Fruit fly (Drosophila melanogaster) whole organism, embryonic: Measurements from ENCODE around the gene CG32202.

ENCODE experiments used
- Asciz ChIP-seq: fragments of 200-800 bp; sonication (Bioruptor generic); optimal IDR thresholded peaks from 2 replicates; lab custom pipeline; 2017; ENCODE audit warnings: missing biosample characterization, mild to moderate bottlenecking, missing genetic modification characterization, missing genetic modification reagents
- CG10147 ChIP-seq: fragments of 200-800 bp; sonication (Bioruptor generic); optimal IDR thresholded peaks from 2 replicates; lab custom pipeline; 2019; ENCODE audit warnings: missing biosample characterization, mild to moderate bottlenecking, missing genetic modification characterization, moderate library complexity
- CG10654 ChIP-seq: fragments of 200-800 bp; sonication (Bioruptor generic); optimal IDR thresholded peaks from 2 replicates; lab custom pipeline; 2016; ENCODE audit warnings: missing biosample characterization, missing genetic modification characterization
- CG10959 ChIP-seq: fragments of 200-800 bp; sonication (Bioruptor generic); IDR thresholded peaks from 2 replicates; pipeline ENCODE4 v1.3.6; 2022; ENCODE audit warnings: missing biosample characterization, missing genetic modification characterization
- CG11247 ChIP-seq: fragments of 200-800 bp; sonication (Bioruptor generic); IDR thresholded peaks from 2 replicates; pipeline ENCODE4 v1.3.6; 2022; ENCODE audit warnings: missing biosample characterization, missing genetic modification characterization
- CG12071 ChIP-seq: fragments of 200-800 bp; sonication (Bioruptor generic); optimal IDR thresholded peaks from 3 replicates; lab custom pipeline; 2018; ENCODE audit warnings: missing biosample characterization, mild to moderate bottlenecking, missing genetic modification characterization
- CG1603 ChIP-seq: fragments of 200-800 bp; sonication (Bioruptor generic); optimal IDR thresholded peaks from 2 replicates; lab custom pipeline; 2019; ENCODE audit warnings: missing biosample characterization, mild to moderate bottlenecking, missing genetic modification characterization, moderate library complexity
- CG16779 ChIP-seq: fragments of 200-800 bp; sonication (Bioruptor generic); IDR thresholded peaks from 2 replicates; pipeline ENCODE4 v1.3.6; 2022; ENCODE audit warnings: missing biosample characterization, missing genetic modification characterization
- CG17361 ChIP-seq: fragments of 200-800 bp; sonication (Bioruptor generic); IDR thresholded peaks from 3 replicates; pipeline ENCODE4 v1.3.6; 2022; ENCODE audit warnings: missing biosample characterization, missing genetic modification characterization
- CG2116 ChIP-seq: fragments of 200-800 bp; sonication (Bioruptor generic); optimal IDR thresholded peaks from 3 replicates; lab custom pipeline; 2018; ENCODE audit warnings: missing biosample characterization, mild to moderate bottlenecking, missing genetic modification characterization
- CG2129 ChIP-seq: fragments of 200-800 bp; sonication (Bioruptor generic); IDR thresholded peaks from 2 replicates; pipeline ENCODE4 v1.3.6; 2022; ENCODE audit warnings: missing biosample characterization, missing genetic modification characterization; ENCODE audit not compliant: partially characterized antibody
- CG30403 ChIP-seq: fragments of 200-800 bp; sonication (Bioruptor generic); optimal IDR thresholded peaks from 3 replicates; lab custom pipeline; 2016; ENCODE audit warnings: missing biosample characterization, missing genetic modification characterization
- CG30431 ChIP-seq: fragments of 200-800 bp; sonication (Bioruptor generic); optimal IDR thresholded peaks from 2 replicates; lab custom pipeline; 2017; ENCODE audit warnings: missing biosample characterization, missing genetic modification characterization
- CG3163 ChIP-seq: fragments of 200-800 bp; sonication (Bioruptor generic); optimal IDR thresholded peaks from 3 replicates; lab custom pipeline; 2016; ENCODE audit warnings: missing biosample characterization, missing genetic modification characterization
- CG34376 ChIP-seq: fragments of 200-800 bp; sonication (Bioruptor generic); optimal IDR thresholded peaks from 2 replicates; lab custom pipeline; 2018; ENCODE audit warnings: missing biosample characterization, mild to moderate bottlenecking, missing genetic modification characterization
- CG43689 ChIP-seq: fragments of 200-800 bp; sonication (Bioruptor generic); IDR thresholded peaks from 2 replicates; pipeline ENCODE4 v1.3.6; 2022; ENCODE audit warnings: missing biosample characterization, missing genetic modification characterization
- CG4854 ChIP-seq: fragments of 200-800 bp; sonication (Bioruptor generic); optimal IDR thresholded peaks from 2 replicates; lab custom pipeline; 2016; ENCODE audit warnings: missing biosample characterization, missing genetic modification characterization, inconsistent platforms
- CG7556 ChIP-seq: fragments of 200-800 bp; sonication (Bioruptor generic); optimal IDR thresholded peaks from 2 replicates; lab custom pipeline; 2017; ENCODE audit warnings: missing biosample characterization, mild to moderate bottlenecking, missing genetic modification characterization
- CG7786 ChIP-seq: fragments of 200-800 bp; sonication (Bioruptor generic); optimal IDR thresholded peaks from 2 replicates; lab custom pipeline; 2016; ENCODE audit warnings: missing biosample characterization, missing genetic modification characterization
- CG9215 ChIP-seq: fragments of 200-800 bp; sonication (Bioruptor generic); IDR thresholded peaks from 2 replicates; pipeline ENCODE4 v1.3.6; 2022; ENCODE audit warnings: missing biosample characterization, missing genetic modification characterization
- Dll ChIP-seq: fragments of 200-800 bp; sonication (Bioruptor generic); IDR thresholded peaks from 4 replicates; pipeline ENCODE4 v1.3.6; 2022; ENCODE audit warnings: missing biosample characterization, missing genetic modification characterization; ENCODE audit not compliant: partially characterized antibody
- Dp ChIP-seq: fragments of 200-800 bp; sonication (Bioruptor generic); optimal IDR thresholded peaks from 2 replicates; lab custom pipeline; 2018; ENCODE audit warnings: missing biosample characterization, mild to moderate bottlenecking, missing genetic modification characterization, moderate library complexity
- Hmx ChIP-seq: fragments of 200-800 bp; sonication (Bioruptor generic); optimal IDR thresholded peaks from 2 replicates; lab custom pipeline; 2016; ENCODE audit warnings: missing biosample characterization, missing genetic modification characterization
- Hsf ChIP-seq: fragments of 200-800 bp; sonication (Bioruptor generic); optimal IDR thresholded peaks from 3 replicates; lab custom pipeline; 2016; ENCODE audit warnings: missing biosample characterization, missing genetic modification characterization
- MESR4 ChIP-seq: fragments of 200-800 bp; sonication (Bioruptor generic); optimal IDR thresholded peaks from 2 replicates; lab custom pipeline; 2018; ENCODE audit warnings: missing biosample characterization, mild to moderate bottlenecking, missing genetic modification characterization, moderate library complexity
- NC2α ChIP-seq: fragments of 200-800 bp; sonication (Bioruptor generic); optimal IDR thresholded peaks from 2 replicates; lab custom pipeline; 2016; ENCODE audit warnings: missing biosample characterization, missing genetic modification characterization
- Neu2 ChIP-seq: fragments of 200-800 bp; sonication (Bioruptor generic); optimal IDR thresholded peaks from 3 replicates; lab custom pipeline; 2016; ENCODE audit warnings: missing biosample characterization, missing genetic modification characterization, borderline replicate concordance
- NfI ChIP-seq: fragments of 200-800 bp; sonication (Bioruptor generic); optimal IDR thresholded peaks from 3 replicates; lab custom pipeline; 2018; ENCODE audit warnings: missing biosample characterization, mild to moderate bottlenecking, missing genetic modification characterization, moderate library complexity
- Taf1 ChIP-seq: fragments of 200-800 bp; sonication (Bioruptor generic); IDR thresholded peaks from 2 replicates; pipeline ENCODE4 v1.3.6; 2022; ENCODE audit warnings: missing biosample characterization, missing genetic modification characterization
- ab ChIP-seq: fragments of 200-800 bp; sonication (Bioruptor generic); optimal IDR thresholded peaks from 2 replicates; lab custom pipeline; 2016; ENCODE audit warnings: missing biosample characterization, missing genetic modification characterization
- amos ChIP-seq: fragments of 200-800 bp; sonication (Bioruptor generic); IDR thresholded peaks from 2 replicates; pipeline ENCODE4 v1.3.6; 2022; ENCODE audit warnings: missing biosample characterization, missing genetic modification characterization; ENCODE audit not compliant: partially characterized antibody
- bab2 ChIP-seq: fragments of 200-800 bp; sonication (Bioruptor generic); optimal IDR thresholded peaks from 2 replicates; lab custom pipeline; 2016; ENCODE audit warnings: missing biosample characterization, missing genetic modification characterization
- bcd ChIP-seq: fragments of 200-800 bp; sonication (Bioruptor generic); optimal IDR thresholded peaks from 2 replicates; lab custom pipeline; 2017; ENCODE audit warnings: missing biosample characterization, mild to moderate bottlenecking, missing genetic modification characterization
- btn ChIP-seq: fragments of 200-800 bp; sonication (Bioruptor generic); optimal IDR thresholded peaks from 2 replicates; lab custom pipeline; 2016; ENCODE audit warnings: missing biosample characterization, missing genetic modification characterization
- da ChIP-seq: fragments of 200-800 bp; sonication (Bioruptor generic); optimal IDR thresholded peaks from 2 replicates; lab custom pipeline; 2016; ENCODE audit warnings: missing biosample characterization, missing genetic modification characterization
- exex ChIP-seq: fragments of 200-800 bp; sonication (Bioruptor generic); optimal IDR thresholded peaks from 4 replicates; lab custom pipeline; 2018; ENCODE audit warnings: missing biosample characterization, mild to moderate bottlenecking, missing genetic modification characterization, moderate library complexity
- kay ChIP-seq: fragments of 200-800 bp; sonication (Bioruptor generic); optimal IDR thresholded peaks from 2 replicates; lab custom pipeline; 2016; ENCODE audit warnings: missing biosample characterization, missing genetic modification characterization
- maf-S ChIP-seq: fragments of 200-800 bp; sonication (Bioruptor generic); optimal IDR thresholded peaks from 2 replicates; lab custom pipeline; 2016; ENCODE audit warnings: missing biosample characterization, missing genetic modification characterization
- pb ChIP-seq: fragments of 200-800 bp; sonication (Bioruptor generic); optimal IDR thresholded peaks from 3 replicates; lab custom pipeline; 2016; ENCODE audit warnings: missing biosample characterization, missing genetic modification characterization
- sima ChIP-seq: fragments of 200-800 bp; sonication (Bioruptor generic); optimal IDR thresholded peaks from 2 replicates; lab custom pipeline; 2016; ENCODE audit warnings: missing biosample characterization, missing genetic modification characterization
- so ChIP-seq: fragments of 200-800 bp; sonication (Bioruptor generic); IDR thresholded peaks from 3 replicates; pipeline ENCODE4 v1.3.6; 2022; ENCODE audit warnings: missing biosample characterization, missing genetic modification characterization
- tll ChIP-seq, 2 experiments: fragments of 200-800 bp in 1 of 2; fragments of >200 bp in 1 of 2; sonication (Bioruptor generic) in 1 of 2; optimal IDR thresholded peaks; 2 replicates each; lab custom pipeline; 2017 to 2019; ENCODE audit warnings: missing biosample characterization in 2 of 2, missing genetic modification characterization in 2 of 2, mild to moderate bottlenecking in 1 of 2, moderate library complexity in 1 of 2
- trh ChIP-seq: fragments of 200-800 bp; sonication (Bioruptor generic); optimal IDR thresholded peaks from 2 replicates; lab custom pipeline; 2016; ENCODE audit warnings: missing biosample characterization, missing genetic modification characterization
- unc-4 ChIP-seq: fragments of 200-800 bp; sonication (Bioruptor generic); IDR thresholded peaks from 2 replicates; pipeline ENCODE4 v1.3.6; 2022; ENCODE audit warnings: missing biosample characterization, missing genetic modification characterization; ENCODE audit not compliant: partially characterized antibody
- vvl ChIP-seq: fragments of 200-800 bp; sonication (Bioruptor generic); IDR thresholded peaks from 2 replicates; pipeline ENCODE4 v1.3.6; 2022; ENCODE audit warnings: missing biosample characterization, missing genetic modification characterization
- zen ChIP-seq: fragments of 200-800 bp; sonication (Bioruptor generic); optimal IDR thresholded peaks from 3 replicates; lab custom pipeline; 2018; ENCODE audit warnings: missing biosample characterization, mild to moderate bottlenecking, missing genetic modification characterization, moderate library complexity
- zf30C ChIP-seq: fragments of 200-800 bp; sonication (Bioruptor generic); optimal IDR thresholded peaks from 3 replicates; lab custom pipeline; 2018; ENCODE audit warnings: missing biosample characterization, mild to moderate bottlenecking, missing genetic modification characterization
- zfh1 ChIP-seq: fragments of 200-800 bp; sonication (Bioruptor generic); IDR thresholded peaks from 3 replicates; pipeline ENCODE4 v1.3.6; 2022; ENCODE audit warnings: missing biosample characterization, missing genetic modification characterization

Gene CG32202

DNA sequence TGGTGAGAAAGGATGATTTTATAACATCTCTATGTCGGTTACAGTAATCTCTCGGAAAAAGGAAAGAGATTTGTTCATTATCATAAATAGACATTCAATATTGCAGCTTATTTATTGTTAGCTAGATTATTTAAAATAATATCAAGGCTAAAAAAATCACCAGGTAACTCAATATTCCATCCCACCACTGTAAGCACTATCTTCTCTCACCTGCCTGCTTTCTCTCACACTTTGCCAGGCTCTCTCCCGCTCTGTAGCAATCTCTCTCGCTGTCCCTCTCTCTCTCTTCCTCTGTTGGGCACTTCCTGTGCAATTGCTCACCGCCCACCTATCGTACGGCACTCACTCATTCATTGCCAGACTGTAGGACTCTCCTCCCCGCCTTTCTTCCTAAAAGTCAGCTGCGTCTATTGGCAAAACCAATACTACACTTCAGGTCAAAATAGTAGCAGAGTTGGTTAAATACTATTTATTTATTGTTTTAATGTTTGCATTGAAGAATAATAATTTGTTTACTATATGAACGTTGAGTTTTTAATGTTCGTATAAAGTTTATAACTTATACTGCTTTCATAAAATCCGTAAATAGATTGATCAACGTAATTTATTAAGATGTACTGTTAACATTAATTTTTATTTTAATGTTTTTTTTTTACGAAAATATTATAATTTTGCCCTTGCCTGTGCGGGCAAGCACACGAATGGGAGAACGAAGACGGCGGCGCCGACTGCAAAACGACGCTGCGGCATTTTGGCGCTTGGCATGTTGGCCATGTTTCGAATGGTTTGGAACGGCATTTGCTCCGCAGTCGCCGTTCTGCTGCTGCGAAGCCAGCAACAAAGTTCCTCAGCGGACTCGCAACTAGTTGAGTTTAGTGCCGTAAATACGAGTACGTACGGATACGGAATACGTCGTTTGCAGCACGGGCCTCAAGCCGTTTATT, 41.1 kb upstream of the CG32202 start:
- TF ChIP-seq CG2129 (GFP tag; lab: Robert Waterston, UW) (no peak), CG9215 (peak; percentile 96), CG10147 (GFP tag; lab: Kevin White, UChicago) (peak; percentile 94), Hmx (GFP tag; lab: Kevin White, UChicago) (peak; percentile 86), maf-S (GFP tag; lab: Kevin White, UChicago) (peak; percentile 84), CG2116 (GFP tag; lab: Kevin White, UChicago) (peak; percentile 57), NfI (GFP tag; lab: Kevin White, UChicago) (peak; percentile 94), CG7786 (GFP tag; lab: Kevin White, UChicago) (peak; percentile 97), bab2 (GFP tag; lab: Kevin White, UChicago) (peak; percentile 95), Hsf (GFP tag; lab: Kevin White, UChicago) (peak; percentile 96), Taf1 (GFP tag; lab: Robert Waterston, UW) (peak; percentile 99), CG10654 (GFP tag; lab: Kevin White, UChicago) (peak; percentile 78), pb (GFP tag; lab: Kevin White, UChicago) (peak; percentile 80), CG30431 (GFP tag; lab: Kevin White, UChicago) (peak; percentile 82), CG7556 (GFP tag; lab: Kevin White, UChicago) (peak; percentile 98), Neu2 (peak; percentile 4), CG12071 (peak; percentile 88), exex (peak; percentile 62), CG17361 (GFP tag; lab: Robert Waterston, UW) (peak; percentile 96), so (GFP tag; lab: Robert Waterston, UW) (peak; percentile 95), da (GFP tag; lab: Kevin White, UChicago) (peak; percentile 79), tll (GFP tag; optimal IDR thresholded peaks at IDR 0.05; lab: Kevin White, UChicago) (no peak), trh (GFP tag; lab: Kevin White, UChicago) (peak; percentile 63), sima (GFP tag; lab: Kevin White, UChicago) (peak; percentile 88), ab (GFP tag; lab: Kevin White, UChicago) (peak; percentile 94), Dll (no peak), CG34376 (GFP tag; lab: Kevin White, UChicago) (peak; percentile 81), bcd (GFP tag; lab: Kevin White, UChicago) (peak; percentile 92), CG30403 (GFP tag; lab: Kevin White, UChicago) (peak; percentile 90), CG10959 (peak; percentile 91), unc-4 (GFP tag; lab: Robert Waterston, UW) (no peak), CG16779 (peak; percentile 98), btn (GFP tag; lab: Kevin White, UChicago) (peak; percentile 71), zen (peak; percentile 76), zfh1 (GFP tag; lab: Robert Waterston, UW) (peak; percentile 98), CG43689 (peak; percentile 91), kay (GFP tag; lab: Kevin White, UChicago) (peak; percentile 87), CG4854 (GFP tag; lab: Kevin White, UChicago) (peak; percentile 88), Dp (peak; percentile 0), Asciz (GFP tag; lab: Kevin White, UChicago) (peak; percentile 89), zf30C (GFP tag; lab: Kevin White, UChicago) (peak; percentile 71), CG1603 (tag; lab: Kevin White, UChicago) (peak; percentile 88), CG11247 (GFP tag; lab: Robert Waterston, UW) (peak; percentile 99), amos (no peak), CG3163 (GFP tag; lab: Kevin White, UChicago) (peak; percentile 84), MESR4 (GFP tag; lab: Kevin White, UChicago) (peak; percentile 27), vvl (peak; percentile 99), NC2α (GFP tag; lab: Kevin White, UChicago) (peak; percentile 82)
